Fruit fly (Drosophila melanogaster) whole organism, embryonic: ENCODE measurements around the gene CG4291.

Experiments
- CG11723 ChIP-seq: fragments of 200-800 bp; sonication (Bioruptor generic); optimal IDR thresholded peaks from 2 replicates; lab custom pipeline; 2017; ENCODE audit warnings: missing biosample characterization, mild to moderate bottlenecking, missing genetic modification characterization
- CG12219 ChIP-seq: fragments of 200-800 bp; sonication (Bioruptor generic); optimal IDR thresholded peaks from 3 replicates; lab custom pipeline; 2018; ENCODE audit warnings: missing biosample characterization, mild to moderate bottlenecking, missing genetic modification characterization
- CG13624 ChIP-seq: fragments of 200-800 bp; sonication (Bioruptor generic); optimal IDR thresholded peaks from 2 replicates; lab custom pipeline; 2016; ENCODE audit warnings: missing biosample characterization, missing genetic modification characterization
- CG15073 ChIP-seq: fragments of 200-800 bp; sonication (Bioruptor generic); optimal IDR thresholded peaks from 2 replicates; lab custom pipeline; 2016; ENCODE audit warnings: missing biosample characterization, missing genetic modification characterization
- CG18599 ChIP-seq: fragments of 200-800 bp; sonication (Bioruptor generic); optimal IDR thresholded peaks from 3 replicates; lab custom pipeline; 2017; ENCODE audit warnings: missing biosample characterization, missing genetic modification characterization, mild to moderate bottlenecking, moderate library complexity, missing genetic modification reagents
- CG18619 ChIP-seq: fragments of 200-800 bp; sonication (Bioruptor generic); optimal IDR thresholded peaks from 3 replicates; lab custom pipeline; 2017; ENCODE audit warnings: missing biosample characterization, mild to moderate bottlenecking, missing genetic modification characterization
- CG3163 ChIP-seq: fragments of 200-800 bp; sonication (Bioruptor generic); optimal IDR thresholded peaks from 3 replicates; lab custom pipeline; 2016; ENCODE audit warnings: missing biosample characterization, missing genetic modification characterization
- CG32767 ChIP-seq: fragments of 200-800 bp; sonication (Bioruptor generic); IDR thresholded peaks from 2 replicates; pipeline ENCODE4 v1.3.6; 2022; ENCODE audit warnings: missing biosample characterization, missing genetic modification characterization
- CG4820 ChIP-seq: fragments of 200-800 bp; sonication (Bioruptor generic); optimal IDR thresholded peaks from 3 replicates; lab custom pipeline; 2016; ENCODE audit warnings: missing biosample characterization, missing genetic modification characterization
- CG5180 ChIP-seq: fragments of 200-800 bp; sonication (Bioruptor generic); optimal IDR thresholded peaks from 3 replicates; lab custom pipeline; 2017; ENCODE audit warnings: missing biosample characterization, missing genetic modification characterization, mild to moderate bottlenecking, moderate library complexity, missing genetic modification reagents
- CG5245 ChIP-seq: fragments of 200-800 bp; sonication (Bioruptor generic); optimal IDR thresholded peaks from 3 replicates; lab custom pipeline; 2016; ENCODE audit warnings: missing biosample characterization, missing genetic modification characterization
- CG6813 ChIP-seq: fragments of 200-800 bp; sonication (Bioruptor generic); optimal IDR thresholded peaks from 2 replicates; lab custom pipeline; 2017; ENCODE audit warnings: missing biosample characterization, missing genetic modification characterization, mild to moderate bottlenecking, moderate library complexity, missing genetic modification reagents
- D19B ChIP-seq: fragments of 200-800 bp; sonication (Bioruptor generic); optimal IDR thresholded peaks from 2 replicates; lab custom pipeline; 2017; ENCODE audit warnings: missing biosample characterization, mild to moderate bottlenecking, missing genetic modification characterization
- Dp ChIP-seq: fragments of 200-800 bp; sonication (Bioruptor generic); optimal IDR thresholded peaks from 2 replicates; lab custom pipeline; 2018; ENCODE audit warnings: missing biosample characterization, mild to moderate bottlenecking, missing genetic modification characterization, moderate library complexity
- E2f2 ChIP-seq: fragments of 200-800 bp; sonication (Bioruptor generic); IDR thresholded peaks from 2 replicates; pipeline ENCODE4 v1.3.6; 2022; ENCODE audit warnings: missing biosample characterization, missing genetic modification characterization
- Hey ChIP-seq: fragments of 200-800 bp; sonication (Bioruptor generic); optimal IDR thresholded peaks from 3 replicates; lab custom pipeline; 2018; ENCODE audit warnings: missing biosample characterization, mild to moderate bottlenecking, missing genetic modification characterization
- Hmx ChIP-seq: fragments of 200-800 bp; sonication (Bioruptor generic); optimal IDR thresholded peaks from 2 replicates; lab custom pipeline; 2016; ENCODE audit warnings: missing biosample characterization, missing genetic modification characterization
- Lhr ChIP-seq: fragments of 200-800 bp; sonication (Bioruptor generic); optimal IDR thresholded peaks from 3 replicates; lab custom pipeline; 2017; ENCODE audit warnings: mild to moderate bottlenecking, missing biosample characterization, missing genetic modification reagents, missing genetic modification characterization
- NfI ChIP-seq: fragments of 200-800 bp; sonication (Bioruptor generic); optimal IDR thresholded peaks from 3 replicates; lab custom pipeline; 2018; ENCODE audit warnings: missing biosample characterization, mild to moderate bottlenecking, missing genetic modification characterization, moderate library complexity
- Oaz ChIP-seq: fragments of 200-800 bp; sonication (Bioruptor generic); IDR thresholded peaks from 2 replicates; pipeline ENCODE4 v1.3.6; 2022; ENCODE audit warnings: missing biosample characterization, missing genetic modification characterization
- Ravus ChIP-seq: fragments of 200-800 bp; sonication (Bioruptor generic); IDR thresholded peaks from 2 replicates; pipeline ENCODE4 v1.3.6; 2022; ENCODE audit warnings: missing biosample characterization, missing genetic modification characterization
- Rx ChIP-seq: fragments of 200-800 bp; sonication (Bioruptor generic); IDR thresholded peaks from 2 replicates; pipeline ENCODE4 v1.3.6; 2022; ENCODE audit warnings: missing biosample characterization, missing genetic modification characterization
- Spps ChIP-seq: fragments of 200-800 bp; sonication (Bioruptor generic); optimal IDR thresholded peaks from 2 replicates; lab custom pipeline; 2018; ENCODE audit warnings: missing biosample characterization, mild to moderate bottlenecking, missing genetic modification characterization
- TFAM ChIP-seq: fragments of 200-800 bp; sonication (Bioruptor generic); optimal IDR thresholded peaks from 2 replicates; lab custom pipeline; 2017; ENCODE audit warnings: missing biosample characterization, missing genetic modification characterization, inconsistent platforms
- ab ChIP-seq: fragments of 200-800 bp; sonication (Bioruptor generic); optimal IDR thresholded peaks from 2 replicates; lab custom pipeline; 2016; ENCODE audit warnings: missing biosample characterization, missing genetic modification characterization
- ara ChIP-seq: fragments of 200-800 bp; sonication (Bioruptor generic); IDR thresholded peaks from 2 replicates; pipeline ENCODE4 v1.3.6; 2022; ENCODE audit warnings: missing biosample characterization, missing genetic modification characterization
- bigmax ChIP-seq: fragments of 200-800 bp; sonication (Bioruptor generic); optimal IDR thresholded peaks from 2 replicates; lab custom pipeline; 2018; ENCODE audit warnings: missing biosample characterization, mild to moderate bottlenecking, missing genetic modification characterization
- chn ChIP-seq: fragments of 200-800 bp; sonication (Bioruptor generic); optimal IDR thresholded peaks from 2 replicates; lab custom pipeline; 2016; ENCODE audit warnings: missing biosample characterization, missing genetic modification characterization
- crp ChIP-seq, 2 experiments: fragments of 200-800 bp; sonication (Bioruptor generic); optimal IDR thresholded peaks; 2 replicates in 1 of 2; 3 replicates in 1 of 2; lab custom pipeline; 2017; ENCODE audit warnings: missing biosample characterization in 2 of 2, missing genetic modification characterization in 2 of 2, mild to moderate bottlenecking in 1 of 2, moderate library complexity in 1 of 2
- disco-r ChIP-seq: fragments of 200-800 bp; sonication (Bioruptor generic); optimal IDR thresholded peaks from 2 replicates; lab custom pipeline; 2016; ENCODE audit warnings: missing biosample characterization, missing genetic modification characterization
- dpn ChIP-seq, 2 experiments: fragments of 200-800 bp; sonication (Bioruptor generic); optimal IDR thresholded peaks; 3 replicates each; lab custom pipeline; 2016; ENCODE audit warnings: missing biosample characterization in 2 of 2, missing genetic modification characterization in 2 of 2
- h ChIP-seq: fragments of >200 bp; optimal IDR thresholded peaks from 2 replicates; lab custom pipeline; 2017
- jing ChIP-seq: fragments of 200-800 bp; sonication (Bioruptor generic); optimal IDR thresholded peaks from 2 replicates; lab custom pipeline; 2018; ENCODE audit warnings: missing biosample characterization, mild to moderate bottlenecking, missing genetic modification characterization
- lola ChIP-seq, 3 experiments: fragments of >200 bp in 2 of 3; fragments of 200-800 bp in 1 of 3; sonication (Bioruptor generic) in 1 of 3; optimal IDR thresholded peaks; 2 replicates each; lab custom pipeline; 2017 to 2019; ENCODE audit warnings: missing biosample characterization in 3 of 3, missing genetic modification characterization in 3 of 3, mild to moderate bottlenecking in 1 of 3, moderate library complexity in 1 of 3
- maf-S ChIP-seq: fragments of 200-800 bp; sonication (Bioruptor generic); optimal IDR thresholded peaks from 2 replicates; lab custom pipeline; 2016; ENCODE audit warnings: missing biosample characterization, missing genetic modification characterization
- nerfin-1 ChIP-seq: fragments of 200-800 bp; sonication (Bioruptor generic); optimal IDR thresholded peaks from 3 replicates; lab custom pipeline; 2019; ENCODE audit warnings: missing biosample characterization, mild to moderate bottlenecking, missing genetic modification characterization, moderate library complexity
- nerfin-2 ChIP-seq: fragments of 200-800 bp; sonication (Bioruptor generic); IDR thresholded peaks from 2 replicates; pipeline ENCODE4 v1.3.6; 2022; ENCODE audit warnings: missing biosample characterization, missing genetic modification characterization; ENCODE audit not compliant: partially characterized antibody
- onecut ChIP-seq: fragments of 200-800 bp; sonication (Bioruptor generic); IDR thresholded peaks from 2 replicates; pipeline ENCODE4 v1.3.6; 2022; ENCODE audit warnings: missing biosample characterization, missing genetic modification characterization
- otp ChIP-seq: fragments of 200-800 bp; sonication (Bioruptor generic); IDR thresholded peaks from 3 replicates; pipeline ENCODE4, ENCODE4 v1.3.6; 2022; ENCODE audit warnings: missing biosample characterization, missing genetic modification characterization
- pan ChIP-seq, 4 experiments: fragments of >200 bp in 3 of 4; fragments of 200-800 bp in 1 of 4; sonication (Bioruptor generic) in 1 of 4; optimal IDR thresholded peaks in 3 of 4; IDR thresholded peaks in 1 of 4; 2 replicates each; pipeline versions ENCODE4 v1.3.6 to Lab custom; 2017 to 2022; ENCODE audit warnings: missing biosample characterization in 2 of 4, missing genetic modification characterization in 2 of 4, mixed read lengths in 1 of 4
- phol ChIP-seq: fragments of 200-800 bp; sonication (Bioruptor generic); optimal IDR thresholded peaks from 3 replicates; lab custom pipeline; 2018; ENCODE audit warnings: missing biosample characterization, mild to moderate bottlenecking, missing genetic modification characterization, moderate library complexity
- pita ChIP-seq: fragments of 200-800 bp; sonication (Bioruptor generic); optimal IDR thresholded peaks from 2 replicates; lab custom pipeline; 2017; ENCODE audit warnings: missing biosample characterization, mild to moderate bottlenecking, missing genetic modification characterization
- repo ChIP-seq: fragments of 200-800 bp; sonication (Bioruptor generic); optimal IDR thresholded peaks from 2 replicates; lab custom pipeline; 2016; ENCODE audit warnings: missing biosample characterization, missing genetic modification characterization
- run ChIP-seq: fragments of 200-800 bp; sonication (Bioruptor generic); optimal IDR thresholded peaks from 3 replicates; lab custom pipeline; 2018; ENCODE audit warnings: missing biosample characterization, mild to moderate bottlenecking, missing genetic modification characterization
- stc ChIP-seq: fragments of 200-800 bp; sonication (Bioruptor generic); IDR thresholded peaks from 2 replicates; pipeline ENCODE4 v1.3.6; 2022; ENCODE audit warnings: missing biosample characterization, missing genetic modification characterization
- tll ChIP-seq, 2 experiments: fragments of 200-800 bp in 1 of 2; fragments of >200 bp in 1 of 2; sonication (Bioruptor generic) in 1 of 2; optimal IDR thresholded peaks; 2 replicates each; lab custom pipeline; 2017 to 2019; ENCODE audit warnings: missing biosample characterization in 2 of 2, missing genetic modification characterization in 2 of 2, mild to moderate bottlenecking in 1 of 2, moderate library complexity in 1 of 2
- toy ChIP-seq: fragments of 200-800 bp; sonication (Bioruptor generic); IDR thresholded peaks from 2 replicates; pipeline ENCODE4 v1.3.6; 2022; ENCODE audit warnings: missing biosample characterization, missing genetic modification characterization
- yki ChIP-seq: fragments of >200 bp; optimal IDR thresholded peaks from 3 replicates; lab custom pipeline; 2018

Gene CG4291

dm6 chr2L:866950-867744 is 14.6 kb upstream of the CG4291 start:
- TF ChIP-seq nerfin-1 (peak; percentile 88), D19B (peak; percentile 81), TFAM (peak; percentile 46), pita (GFP tag; lab: Kevin White, UChicago) (no peak), yki (lab: Kevin White, UChicago) (no peak), CG11723 (GFP tag; lab: Kevin White, UChicago) (peak; percentile 80), E2f2 (GFP tag; lab: Robert Waterston, UW) (peak; percentile 75), nerfin-2 (GFP tag; lab: Robert Waterston, UW) (no peak), Hmx (peak; percentile 87), disco-r (GFP tag; lab: Kevin White, UChicago) (peak; percentile 84), h (lab: Kevin White, UChicago) (no peak), CG13624 (GFP tag; lab: Kevin White, UChicago) (peak; percentile 93), stc (peak; percentile 92), phol (tag; lab: Kevin White, UChicago) (peak; percentile 89), CG4820 (GFP tag; lab: Kevin White, UChicago) (peak; percentile 89), CG5245 (peak; percentile 90), NfI (GFP tag; lab: Kevin White, UChicago) (peak; percentile 94), jing (GFP tag; lab: Kevin White, UChicago) (peak; percentile 86), Rx (GFP tag; lab: Robert Waterston, UW) (peak; percentile 90), toy (GFP tag; lab: Robert Waterston, UW) (peak; percentile 90), bigmax (peak; percentile 26), CG5180 (GFP tag; lab: Kevin White, UChicago) (peak; percentile 82), Spps (tag; lab: Kevin White, UChicago) (peak; percentile 75), CG18599 (GFP tag; lab: Kevin White, UChicago) (peak; percentile 93), repo (peak; percentile 82), CG32767 (GFP tag; lab: Robert Waterston, UW) (peak; percentile 92), CG12219 (peak; percentile 90), Lhr (GFP tag; lab: Kevin White, UChicago) (peak; percentile 63), ara (GFP tag; lab: Robert Waterston, UW) (peak; percentile 95), CG3163 (GFP tag; lab: Kevin White, UChicago) (peak; percentile 73), tll (GFP tag; optimal IDR thresholded peaks at IDR 0.05; lab: Kevin White, UChicago) (no peak), ab (GFP tag; lab: Kevin White, UChicago) (peak; percentile 72), Ravus (GFP tag; lab: Robert Waterston, UW) (peak; percentile 89), CG15073 (GFP tag; lab: Kevin White, UChicago) (peak; percentile 59), lola (GFP tag; optimal IDR thresholded peaks at IDR 0.05; lab: Kevin White, UChicago) (peak in 1 of 3 experiments; percentile 87), Dp (GFP tag; lab: Kevin White, UChicago) (no peak), Oaz (peak; percentile 93), otp (GFP tag; lab: Robert Waterston, UW) (peak; percentile 93), Hey (tag; lab: Kevin White, UChicago) (peak; percentile 73), maf-S (GFP tag; lab: Kevin White, UChicago) (peak; percentile 87), CG6813 (peak; percentile 91), crp (GFP tag; optimal IDR thresholded peaks at IDR 0.05; lab: Kevin White, UChicago) (peak in 1 of 2 experiments; percentile 43), CG18619 (peak; percentile 87), pan (optimal IDR thresholded peaks at IDR 0.05; lab: Kevin White, UChicago) (no peak), pan (GFP tag; optimal IDR thresholded peaks at IDR 0.05 in 1 of 2, IDR thresholded peaks at IDR 0.05 in 1 of 2) (peak in 1 of 2 experiments; percentile 97), dpn (GFP tag; optimal IDR thresholded peaks at IDR 0.05; lab: Kevin White, UChicago) (peak; percentile 90 to 93), chn (GFP tag; lab: Kevin White, UChicago) (peak; percentile 85), run (tag; lab: Kevin White, UChicago) (peak; percentile 78), onecut (GFP tag; lab: Robert Waterston, UW) (peak; percentile 94)
